Worm (Caenorhabditis elegans): ENCODE data around the gene gbb-2.

The gbb-2 gene

DNA sequence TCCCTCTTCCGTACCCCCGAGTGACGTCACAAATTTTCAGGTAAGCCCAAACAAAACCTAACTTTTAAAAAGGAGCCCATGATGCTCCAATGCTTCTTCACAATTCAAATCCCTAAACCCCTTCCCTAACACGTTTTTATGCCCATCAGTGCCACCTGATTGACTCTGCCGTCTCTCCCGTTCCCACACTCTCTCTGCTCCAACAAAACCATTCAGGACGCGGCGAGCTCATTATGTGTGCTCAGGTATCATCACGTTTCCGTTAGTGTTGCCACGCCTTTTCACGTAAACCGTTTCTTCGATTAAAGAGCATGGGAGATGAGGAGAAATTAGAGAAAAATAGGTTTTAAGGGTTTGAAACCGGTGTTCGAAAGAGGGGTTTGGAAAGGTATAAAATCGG is 43.4 kb downstream of the gbb-2 start, which contains the start of gene M01H9.2:
M01H9.2 (minus strand) TSS at position 101 of the 400 bp plus-strand sequence.
- TF ChIP-seq ref-1 (GFP tag; conservative IDR thresholded peaks at IDR 0.05) (no peak), flt-1 (GFP tag; IDR thresholded peaks at IDR 0.05) (no peak)

- TF ChIP-seq ztf-29 (GFP tag; IDR thresholded peaks at IDR 0.05) (no peak), ztf-23 (GFP tag; IDR thresholded peaks at IDR 0.05) (no peak), ref-1 (GFP tag; conservative IDR thresholded peaks at IDR 0.05) (no peak), tab-1 (GFP tag; IDR thresholded peaks at IDR 0.05) (no peak), T22C8.4 (GFP tag; IDR thresholded peaks at IDR 0.05) (no peak), med-1 (GFP tag; optimal IDR thresholded peaks at IDR 0.05; ENCODE audit: insufficient read depth) (no peak), flt-1 (GFP tag; IDR thresholded peaks at IDR 0.05) (no peak), cog-1 (tag; optimal IDR thresholded peaks at IDR 0.05) (no peak), klf-2 (GFP tag; conservative IDR thresholded peaks at IDR 0.05) (no peak)
These were observed 47.2 kb downstream of the gbb-2 start for ce11 chrIV:4459342-4459741.

- no peak for TF ChIP-seq flt-1 (GFP tag; IDR thresholded peaks at IDR 0.05)
- TF ChIP-seq ztf-23 (GFP tag; IDR thresholded peaks at IDR 0.05): no peak
- no peak for TF ChIP-seq tab-1 (GFP tag; IDR thresholded peaks at IDR 0.05)
- TF ChIP-seq ztf-29 (GFP tag; IDR thresholded peaks at IDR 0.05): no peak
- no peak for TF ChIP-seq klf-2 (GFP tag; conservative IDR thresholded peaks at IDR 0.05)
- TF ChIP-seq cog-1 (tag; optimal IDR thresholded peaks at IDR 0.05): no peak
- TF ChIP-seq med-1 (GFP tag; optimal IDR thresholded peaks at IDR 0.05; ENCODE audit: insufficient read depth): no peak
- TF ChIP-seq ref-1 (GFP tag; conservative IDR thresholded peaks at IDR 0.05): no peak
- no peak for TF ChIP-seq T22C8.4 (GFP tag; IDR thresholded peaks at IDR 0.05)
These were observed 49.9 kb downstream of the gbb-2 start for ce11 chrIV:4456658-4457057.

ce11 chrIV:4454330-4455173 is 52.0 kb downstream of the gbb-2 start, which contains the start of gene R08C7.11:
TSS of gene R08C7.11 (minus strand) at chrIV:4454937.
- no peak for TF ChIP-seq T22C8.4 (GFP tag; IDR thresholded peaks at IDR 0.05)
- TF ChIP-seq cog-1 (tag; optimal IDR thresholded peaks at IDR 0.05): peak; percentile 19
- TF ChIP-seq med-1 (GFP tag; optimal IDR thresholded peaks at IDR 0.05; ENCODE audit: insufficient read depth): no peak
- TF ChIP-seq ztf-29 (GFP tag; IDR thresholded peaks at IDR 0.05): no peak
- no peak for TF ChIP-seq ztf-23 (GFP tag; IDR thresholded peaks at IDR 0.05)
- TF ChIP-seq flt-1 (GFP tag; IDR thresholded peaks at IDR 0.05): 0 out of 2 replicates have a peak, but pooled peaks have one; percentile 13
- TF ChIP-seq klf-2 (GFP tag; conservative IDR thresholded peaks at IDR 0.05): 0 out of 2 replicates have a peak, but pooled peaks have one; percentile 42
- no peak for TF ChIP-seq tab-1 (GFP tag; IDR thresholded peaks at IDR 0.05)
- no peak for TF ChIP-seq ref-1 (GFP tag; conservative IDR thresholded peaks at IDR 0.05)

DNA sequence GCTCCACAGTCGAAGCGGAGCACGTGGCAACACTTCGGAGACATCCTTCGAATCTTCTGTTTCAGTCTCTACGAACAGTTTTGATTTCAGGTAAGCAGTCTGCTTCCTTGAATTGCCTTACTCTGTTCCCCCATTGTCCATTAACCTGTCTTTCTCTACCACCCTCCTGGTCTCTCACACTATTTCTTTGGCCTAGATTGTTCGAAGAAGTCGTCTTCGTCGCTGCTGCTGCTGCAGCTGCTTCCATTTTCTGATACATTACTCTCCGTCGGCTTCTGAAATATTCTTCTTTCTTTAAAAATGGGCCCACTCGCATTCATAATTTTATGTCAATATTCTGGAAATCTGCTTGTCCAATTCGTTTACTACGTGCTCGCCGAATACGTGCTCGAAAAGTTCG is 55.0 kb downstream of the gbb-2 start, which contains the start of gene R08C7.1:
R08C7.1 (plus strand) TSS at position 301 of the 400 bp plus-strand sequence.
- no peak for TF ChIP-seq ref-1 (GFP tag; conservative IDR thresholded peaks at IDR 0.05)
- no peak for TF ChIP-seq klf-2 (GFP tag; conservative IDR thresholded peaks at IDR 0.05)
- TF ChIP-seq cog-1 (tag; optimal IDR thresholded peaks at IDR 0.05): no peak
- no peak for TF ChIP-seq T22C8.4 (GFP tag; IDR thresholded peaks at IDR 0.05)
- TF ChIP-seq med-1 (GFP tag; optimal IDR thresholded peaks at IDR 0.05; ENCODE audit: insufficient read depth): no peak
- no peak for TF ChIP-seq flt-1 (GFP tag; IDR thresholded peaks at IDR 0.05)
- TF ChIP-seq ztf-23 (GFP tag; IDR thresholded peaks at IDR 0.05): no peak
- no peak for TF ChIP-seq tab-1 (GFP tag; IDR thresholded peaks at IDR 0.05)
- TF ChIP-seq ztf-29 (GFP tag; IDR thresholded peaks at IDR 0.05): no peak

DNA sequence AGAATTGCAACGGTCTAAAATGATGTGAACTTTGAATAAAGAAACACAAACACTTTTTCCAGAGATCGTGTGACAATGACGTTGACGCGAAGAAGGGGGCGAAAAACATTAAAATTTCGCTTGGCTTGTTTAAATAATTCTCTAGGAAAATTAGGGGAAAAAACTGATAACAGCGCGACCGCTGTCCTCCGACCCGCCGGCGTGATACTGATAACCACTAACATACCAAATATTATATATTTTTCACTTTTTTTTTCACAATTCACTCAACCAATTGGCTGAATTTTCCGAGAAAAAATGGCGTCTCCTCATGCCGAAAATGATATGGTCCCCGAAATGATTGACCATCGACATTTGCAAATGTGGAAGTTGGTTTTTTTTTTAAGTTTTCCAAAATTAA is 56.7 kb downstream of the gbb-2 start:
- TF ChIP-seq ztf-23 (GFP tag; IDR thresholded peaks at IDR 0.05) (no peak), klf-2 (GFP tag; conservative IDR thresholded peaks at IDR 0.05) (no peak), flt-1 (GFP tag; IDR thresholded peaks at IDR 0.05) (no peak), ztf-29 (GFP tag; IDR thresholded peaks at IDR 0.05) (no peak), ref-1 (GFP tag; conservative IDR thresholded peaks at IDR 0.05) (no peak), med-1 (GFP tag; optimal IDR thresholded peaks at IDR 0.05; ENCODE audit: insufficient read depth) (no peak)

- no peak for TF ChIP-seq tab-1 (GFP tag; IDR thresholded peaks at IDR 0.05)
- TF ChIP-seq med-1 (GFP tag; optimal IDR thresholded peaks at IDR 0.05; ENCODE audit: insufficient read depth): no peak
- TF ChIP-seq ztf-23 (GFP tag; IDR thresholded peaks at IDR 0.05): no peak
- TF ChIP-seq cog-1 (tag; optimal IDR thresholded peaks at IDR 0.05): no peak
- TF ChIP-seq flt-1 (GFP tag; IDR thresholded peaks at IDR 0.05): no peak
- no peak for TF ChIP-seq ztf-29 (GFP tag; IDR thresholded peaks at IDR 0.05)
- no peak for TF ChIP-seq ref-1 (GFP tag; conservative IDR thresholded peaks at IDR 0.05)
- no peak for TF ChIP-seq T22C8.4 (GFP tag; IDR thresholded peaks at IDR 0.05)
- TF ChIP-seq klf-2 (GFP tag; conservative IDR thresholded peaks at IDR 0.05): no peak
These were observed 57.1 kb downstream of the gbb-2 start, which contains the start of gene R08C7.12 for ce11 chrIV:4449439-4449838. TSS of gene R08C7.12 (plus strand) at chrIV:4449739.

DNA sequence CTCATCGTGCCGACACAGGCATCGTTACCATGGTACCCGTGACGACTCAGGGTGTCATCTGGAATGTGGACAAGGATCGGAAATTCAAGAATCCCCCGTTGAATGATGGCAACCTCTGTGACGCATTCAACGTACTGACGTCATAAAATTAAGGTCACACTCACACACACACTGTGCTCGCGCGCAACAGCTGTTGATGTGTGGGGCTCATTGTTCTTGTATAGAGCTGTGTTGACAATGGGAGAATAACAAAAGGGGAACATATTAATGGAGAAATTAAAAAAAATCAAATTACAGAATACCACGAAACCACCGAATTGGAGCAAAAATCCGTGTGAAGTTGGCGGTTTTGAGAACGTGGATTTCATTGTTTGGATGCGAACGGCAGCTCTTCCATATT is 58.2 kb downstream of the gbb-2 start:
- no peak for TF ChIP-seq med-1 (GFP tag; optimal IDR thresholded peaks at IDR 0.05; ENCODE audit: insufficient read depth)
- TF ChIP-seq klf-2 (GFP tag; conservative IDR thresholded peaks at IDR 0.05): no peak
- TF ChIP-seq flt-1 (GFP tag; IDR thresholded peaks at IDR 0.05): no peak
- TF ChIP-seq cog-1 (tag; optimal IDR thresholded peaks at IDR 0.05): no peak
- no peak for TF ChIP-seq T22C8.4 (GFP tag; IDR thresholded peaks at IDR 0.05)
- TF ChIP-seq tab-1 (GFP tag; IDR thresholded peaks at IDR 0.05): no peak
- TF ChIP-seq ztf-29 (GFP tag; IDR thresholded peaks at IDR 0.05): no peak
- TF ChIP-seq ref-1 (GFP tag; conservative IDR thresholded peaks at IDR 0.05): no peak
- no peak for TF ChIP-seq ztf-23 (GFP tag; IDR thresholded peaks at IDR 0.05)

- no peak for TF ChIP-seq klf-2 (GFP tag; conservative IDR thresholded peaks at IDR 0.05)
- TF ChIP-seq cog-1 (tag; optimal IDR thresholded peaks at IDR 0.05): no peak
- no peak for TF ChIP-seq ztf-23 (GFP tag; IDR thresholded peaks at IDR 0.05)
- TF ChIP-seq med-1 (GFP tag; optimal IDR thresholded peaks at IDR 0.05; ENCODE audit: insufficient read depth): no peak
- TF ChIP-seq T22C8.4 (GFP tag; IDR thresholded peaks at IDR 0.05): no peak
- TF ChIP-seq ztf-29 (GFP tag; IDR thresholded peaks at IDR 0.05): no peak
- TF ChIP-seq ref-1 (GFP tag; conservative IDR thresholded peaks at IDR 0.05): no peak
- no peak for TF ChIP-seq tab-1 (GFP tag; IDR thresholded peaks at IDR 0.05)
- TF ChIP-seq flt-1 (GFP tag; IDR thresholded peaks at IDR 0.05): no peak
These were observed 59.2 kb downstream of the gbb-2 start for ce11 chrIV:4447367-4447766.

ce11 chrIV:4447284-4447366 is 59.4 kb downstream of the gbb-2 start, which contains the start of gene chat-1:
TSS of gene chat-1 (plus strand) at chrIV:4447331.
- TF ChIP-seq cog-1 (tag; optimal IDR thresholded peaks at IDR 0.05) (no peak), T22C8.4 (GFP tag; IDR thresholded peaks at IDR 0.05) (0 out of 2 replicates have a peak, but pooled peaks have one; percentile 1), klf-2 (GFP tag; conservative IDR thresholded peaks at IDR 0.05) (no peak)
